Fruit fly (Drosophila melanogaster): ENCODE results near the gene Cpr64Ac.

Gene Cpr64Ac

DNA sequence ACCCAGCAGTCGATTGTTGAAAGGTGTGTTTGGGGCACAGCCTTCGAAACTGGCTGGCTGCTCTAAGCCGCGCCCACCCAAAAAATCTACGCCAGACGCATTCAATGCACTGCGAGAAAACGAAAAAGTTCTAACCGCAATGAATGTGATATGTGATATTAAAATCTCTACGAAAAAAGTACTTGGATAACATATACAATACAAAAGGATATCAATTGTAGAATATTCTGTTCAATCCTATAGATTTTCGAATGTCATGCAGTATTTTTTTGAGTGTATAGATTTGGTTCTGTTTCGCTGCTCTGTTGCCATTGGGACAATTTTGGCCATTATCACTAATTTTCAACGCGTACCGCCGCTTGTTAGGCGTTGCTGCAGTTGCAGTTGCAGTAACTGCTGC is 3.0 kb downstream of the Cpr64Ac start:
- no peak for TF ChIP-seq pdm3 (GFP tag; optimal IDR thresholded peaks at IDR 0.05)
- peak; percentile 85 for TF ChIP-seq eg (GFP tag; IDR thresholded peaks at IDR 0.05)
- peak; percentile 67 for TF ChIP-seq CG11294 (GFP tag; IDR thresholded peaks at IDR 0.05)
- no peak for TF ChIP-seq CG9139 (GFP tag; optimal IDR thresholded peaks at IDR 0.05)
- peak; percentile 40 for TF ChIP-seq CG6276 (GFP tag; optimal IDR thresholded peaks at IDR 0.05)
- TF ChIP-seq CG6163 (GFP tag; IDR thresholded peaks at IDR 0.05), result peak; percentile 41; the same call in 2 of the 3 replicates
- no peak for TF ChIP-seq spab (GFP tag; optimal IDR thresholded peaks at IDR 0.05)
- no peak for TF ChIP-seq CG11762 (GFP tag; optimal IDR thresholded peaks at IDR 0.05; ENCODE audit: insufficient read depth)
- peak; percentile 47 for TF ChIP-seq Gug (GFP tag; IDR thresholded peaks at IDR 0.05)
- no peak for TF ChIP-seq CG10631 (GFP tag; optimal IDR thresholded peaks at IDR 0.05)
- no peak for TF ChIP-seq Hr38 (GFP tag; optimal IDR thresholded peaks at IDR 0.05)
- TF ChIP-seq CG3919 (GFP tag; optimal IDR thresholded peaks at IDR 0.05), result peak; percentile 36
- no peak for TF ChIP-seq CG6808 (GFP tag; optimal IDR thresholded peaks at IDR 0.05)

DNA sequence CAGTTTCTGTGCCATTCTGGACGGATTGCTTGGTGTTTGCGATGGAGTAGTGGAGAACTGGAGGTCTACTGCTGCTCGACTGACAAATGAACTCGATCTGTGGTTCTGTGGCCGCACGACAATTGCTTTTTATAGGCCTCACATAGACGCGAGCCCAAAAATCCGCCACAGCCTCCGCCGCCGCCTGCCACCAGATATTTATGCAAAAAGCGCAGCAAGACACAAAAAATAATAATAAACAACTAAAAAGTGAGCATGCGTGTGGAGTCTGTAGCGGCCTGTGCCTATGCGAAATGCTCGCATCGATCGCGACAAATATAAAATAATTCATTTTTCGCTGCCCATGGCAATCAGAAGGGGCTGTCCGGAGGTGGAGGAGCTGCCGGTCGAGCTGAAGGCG is 3.6 kb downstream of the Cpr64Ac start, which contains the start of gene Cpr64Aa:
Gene Cpr64Aa (minus strand): TSS at position 101 of the 400 bp plus-strand sequence.
- TF ChIP-seq Sox14 (GFP tag; optimal IDR thresholded peaks at IDR 0.05), result no peak
- no peak for TF ChIP-seq lz (GFP tag; optimal IDR thresholded peaks at IDR 0.05)
- TF ChIP-seq topi (GFP tag; optimal IDR thresholded peaks at IDR 0.05), result no peak
- TF ChIP-seq dsx (GFP tag; optimal IDR thresholded peaks at IDR 0.05; ENCODE audit: poor library complexity, severe bottlenecking), result no peak
- no peak for TF ChIP-seq Gug (GFP tag; IDR thresholded peaks at IDR 0.05)
- TF ChIP-seq CG11294 (GFP tag; IDR thresholded peaks at IDR 0.05), result no peak
- TF ChIP-seq Sox102F (GFP tag; optimal IDR thresholded peaks at IDR 0.05), result no peak
- no peak for TF ChIP-seq fd85E (GFP tag; optimal IDR thresholded peaks at IDR 0.05)
- TF ChIP-seq eg (GFP tag; IDR thresholded peaks at IDR 0.05), result 0 out of 3 replicates have a peak, but pooled peaks have one; percentile 37

DNA sequence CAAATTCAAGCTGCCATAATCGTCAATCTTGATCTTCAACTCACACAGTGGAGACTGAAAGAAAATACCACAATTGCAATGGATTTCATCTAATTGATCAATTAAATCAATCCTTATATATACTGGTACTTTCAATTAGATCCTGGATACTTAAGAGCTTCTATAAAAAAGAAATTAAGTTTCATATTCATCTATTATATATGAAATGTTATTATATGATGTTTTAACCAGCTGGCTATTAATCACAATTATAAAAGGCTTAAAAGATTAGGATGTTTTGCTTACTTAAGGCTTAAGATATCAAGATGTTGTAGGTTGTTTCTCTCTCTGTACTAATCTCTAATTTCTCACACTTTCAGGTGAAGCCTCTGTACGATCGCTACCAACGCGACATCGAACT is 7.8 kb downstream of the Cpr64Ac start:
- peak; percentile 51 for TF ChIP-seq Hr4 (GFP tag; optimal IDR thresholded peaks at IDR 0.05)
- peak; percentile 15 for TF ChIP-seq CG4318 (GFP tag; optimal IDR thresholded peaks at IDR 0.05)
- TF ChIP-seq CG8119 (GFP tag; IDR thresholded peaks at IDR 0.05), result peak; percentile 32; the same call in 1 of the 3 replicates
- TF ChIP-seq CG15336 (GFP tag; IDR thresholded peaks at IDR 0.05), result 0 out of 2 replicates have a peak, but pooled peaks have one; percentile 19
- no peak for TF ChIP-seq CG8319 (GFP tag; optimal IDR thresholded peaks at IDR 0.05)
- no peak for TF ChIP-seq CG8632 (GFP tag; optimal IDR thresholded peaks at IDR 0.05)
- peak; percentile 55 for TF ChIP-seq CG32006 (GFP tag; optimal IDR thresholded peaks at IDR 0.05)

DNA sequence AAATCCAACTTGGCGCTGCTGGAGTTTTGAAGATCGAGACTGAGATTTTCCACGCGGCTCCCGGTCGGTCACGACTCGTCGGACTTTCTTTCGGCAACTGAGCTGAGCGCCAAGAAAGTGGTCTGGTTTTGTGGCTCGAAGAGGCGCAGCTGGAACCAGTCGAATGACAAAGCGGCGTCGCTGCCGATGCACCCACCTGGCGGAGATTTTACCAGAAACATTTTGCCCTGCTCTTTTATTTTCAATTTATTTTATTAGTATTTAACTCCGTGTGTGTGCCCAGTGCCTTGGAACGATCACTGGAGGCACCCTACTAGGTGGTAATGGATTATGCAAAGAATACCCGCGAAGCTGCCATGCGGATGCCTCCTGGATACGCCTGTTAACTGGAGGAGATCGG is 8.5 kb downstream of the Cpr64Ac start, which contains the start of gene CG15005:
Gene CG15005 (minus strand): TSS at position 101 of the 400 bp plus-strand sequence.
- no peak for TF ChIP-seq CG7368 (GFP tag; optimal IDR thresholded peaks at IDR 0.05)
- no peak for TF ChIP-seq CG1621 (tag; optimal IDR thresholded peaks at IDR 0.05)

DNA sequence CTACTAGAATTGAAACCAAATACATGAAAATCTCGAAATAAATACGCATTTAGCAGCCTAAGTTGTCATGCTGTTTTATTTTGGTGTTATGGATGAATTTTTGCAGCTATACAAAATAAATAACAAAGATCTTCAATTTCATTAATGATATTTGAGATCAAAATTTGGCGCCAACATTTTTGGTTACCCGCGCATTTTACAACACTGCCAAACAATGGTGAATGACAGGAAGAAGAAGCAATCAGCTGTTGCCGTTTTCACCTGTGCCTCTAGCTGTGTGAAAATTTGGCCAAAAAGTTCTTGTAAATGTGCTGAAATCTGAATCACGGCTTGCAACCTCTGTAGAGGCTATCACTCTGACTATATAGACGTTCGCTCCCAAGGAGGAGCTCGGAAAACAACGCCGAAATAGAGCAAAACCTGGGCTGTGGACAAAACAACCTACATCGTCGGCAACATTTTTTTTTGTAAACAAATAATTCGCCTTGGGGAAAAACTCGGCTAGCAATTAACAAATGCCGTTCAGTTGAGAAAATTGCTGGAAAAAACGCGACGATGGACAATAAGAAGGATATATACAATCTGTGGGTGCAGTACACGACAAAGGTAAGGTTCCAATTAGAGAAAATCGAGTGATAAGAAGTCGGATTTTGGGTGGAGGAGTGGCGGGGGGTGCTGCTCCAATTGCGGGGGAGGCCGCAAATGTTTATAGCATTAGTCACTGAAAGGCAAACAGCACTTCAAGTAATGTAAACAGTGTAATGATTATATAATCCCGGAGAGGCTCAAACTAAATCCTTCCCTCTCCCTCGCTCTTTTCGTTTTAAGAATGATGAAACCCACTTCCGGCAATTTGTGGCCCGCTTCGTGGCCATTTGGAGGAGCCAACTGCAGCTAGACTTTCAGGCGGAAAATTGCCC is 18.7 kb downstream of the Cpr64Ac start, which contains the start of gene CG43367:
Gene CG43367 (plus strand): TSS at position 264 of the 920 bp plus-strand sequence.
- TF ChIP-seq Ets96B (tag; optimal IDR thresholded peaks at IDR 0.05), result no peak
- no peak for TF ChIP-seq eg (GFP tag; IDR thresholded peaks at IDR 0.05)
- TF ChIP-seq vri (GFP tag; optimal IDR thresholded peaks at IDR 0.05), result peak; percentile 71
- no peak for TF ChIP-seq CG8632 (GFP tag; optimal IDR thresholded peaks at IDR 0.05)
- no peak for TF ChIP-seq dac (GFP tag; optimal IDR thresholded peaks at IDR 0.05)
